Fruit fly (Drosophila melanogaster): ENCODE data around the gene CG4766.
A peak's percentile ranks its signal among the peaks of the same experiment; 100 is the strongest.

The CG4766 gene

dm6 chrX:6012976-6013684 is 12.5 kb upstream of the CG4766 start, which contains the start of gene mab-21 (continued):
- TF ChIP-seq CoRest (tag; optimal IDR thresholded peaks at IDR 0.05) = peak; percentile 1
- peak; percentile 17 for TF ChIP-seq phol (tag; optimal IDR thresholded peaks at IDR 0.05)
- peak; percentile 92 for TF ChIP-seq CG10321 (GFP tag; IDR thresholded peaks at IDR 0.05)
- no peak for TF ChIP-seq gt (GFP tag; IDR thresholded peaks at IDR 0.05)
- peak in 1 of 3 experiments; percentile 29 for TF ChIP-seq Stat92E (GFP tag; optimal IDR thresholded peaks at IDR 0.05)
- TF ChIP-seq crol (GFP tag; IDR thresholded peaks at IDR 0.05) = 0 out of 2 replicates have a peak, but pooled peaks have one; percentile 8
- TF ChIP-seq CG2116 (GFP tag; optimal IDR thresholded peaks at IDR 0.05) = no peak
- TF ChIP-seq HLH4C (GFP tag; IDR thresholded peaks at IDR 0.05; ENCODE audit: partially characterized antibody) = peak; percentile 42; the same call in 1 of the 3 replicates
- TF ChIP-seq knrl (GFP tag; IDR thresholded peaks at IDR 0.05; ENCODE audit: partially characterized antibody) = peak; percentile 23; the same call in 1 of the 3 replicates
- TF ChIP-seq z (GFP tag; IDR thresholded peaks at IDR 0.05) = 0 out of 3 replicates have a peak, but pooled peaks have one; percentile 9
- peak; percentile 25 for TF ChIP-seq Deaf1 (tag; optimal IDR thresholded peaks at IDR 0.05)
- peak; percentile 79 for TF ChIP-seq abd-A (tag; optimal IDR thresholded peaks at IDR 0.05)
- TF ChIP-seq CG3163 (GFP tag; optimal IDR thresholded peaks at IDR 0.05) = peak; percentile 18
- no peak for TF ChIP-seq zen2 (GFP tag; IDR thresholded peaks at IDR 0.05; ENCODE audit: partially characterized antibody)
- TF ChIP-seq CG12942 (GFP tag; optimal IDR thresholded peaks at IDR 0.05) = no peak
- no peak for TF ChIP-seq CG3065 (GFP tag; optimal IDR thresholded peaks at IDR 0.05)
- no peak for TF ChIP-seq Optix (GFP tag; IDR thresholded peaks at IDR 0.05)
- peak; percentile 43 for TF ChIP-seq CG13894 (tag; optimal IDR thresholded peaks at IDR 0.05)
- no peak for TF ChIP-seq Drgx (GFP tag; IDR thresholded peaks at IDR 0.05)
- peak; percentile 28; the same call in 2 of the 3 replicates for TF ChIP-seq ci (GFP tag; IDR thresholded peaks at IDR 0.05)
- TF ChIP-seq CG4730 (GFP tag; IDR thresholded peaks at IDR 0.05) = no peak
- TF ChIP-seq Med (GFP tag) = peak; percentile 74
- TF ChIP-seq ftz-f1 (GFP tag; optimal IDR thresholded peaks at IDR 0.05) = no peak
- peak; percentile 37; the same call in 1 of the 2 replicates for TF ChIP-seq chm (GFP tag; IDR thresholded peaks at IDR 0.05)
- TF ChIP-seq vnd (GFP tag; IDR thresholded peaks at IDR 0.05; ENCODE audit: partially characterized antibody) = no peak
- peak; percentile 97 for TF ChIP-seq Nf-YC (tag; optimal IDR thresholded peaks at IDR 0.05)
- TF ChIP-seq chinmo (GFP tag; IDR thresholded peaks at IDR 0.05; ENCODE audit: partially characterized antibody) = peak; percentile 68; the same call in 1 of the 4 replicates
- TF ChIP-seq CG13287 (GFP tag; IDR thresholded peaks at IDR 0.05; ENCODE audit: partially characterized antibody) = 0 out of 2 replicates have a peak, but pooled peaks have one; percentile 8
- peak; percentile 63 for TF ChIP-seq sens (GFP tag)
- TF ChIP-seq Antp (GFP tag; optimal IDR thresholded peaks at IDR 0.05) = no peak
- TF ChIP-seq Gsc (GFP tag; IDR thresholded peaks at IDR 0.05) = no peak
- TF ChIP-seq dmrt99B (tag; optimal IDR thresholded peaks at IDR 0.05) = no peak
- TF ChIP-seq pho (GFP tag; optimal IDR thresholded peaks at IDR 0.05) = no peak
- no peak for TF ChIP-seq pan (optimal IDR thresholded peaks at IDR 0.05)
- TF ChIP-seq pan (GFP tag; optimal IDR thresholded peaks at IDR 0.05 in 1 of 2, IDR thresholded peaks at IDR 0.05 in 1 of 2) = peak in 1 of 2 experiments; percentile 18
- TF ChIP-seq CG12236 (GFP tag; optimal IDR thresholded peaks at IDR 0.05) = no peak
- no peak for TF ChIP-seq Ssrp (tag; optimal IDR thresholded peaks at IDR 0.05)
- TF ChIP-seq onecut (GFP tag; IDR thresholded peaks at IDR 0.05) = 0 out of 2 replicates have a peak, but pooled peaks have one; percentile 6
- no peak for TF ChIP-seq CG6654 (GFP tag; optimal IDR thresholded peaks at IDR 0.05)
- TF ChIP-seq tna (GFP tag; IDR thresholded peaks at IDR 0.05; ENCODE audit: partially characterized antibody) = no peak
- TF ChIP-seq vvl (GFP tag; IDR thresholded peaks at IDR 0.05) = peak; percentile 30; the same call in 1 of the 2 replicates
- TF ChIP-seq run (tag; optimal IDR thresholded peaks at IDR 0.05) = no peak
- TF ChIP-seq toy (GFP tag; IDR thresholded peaks at IDR 0.05) = no peak
- peak; percentile 2 for TF ChIP-seq pros (GFP tag; optimal IDR thresholded peaks at IDR 0.05)
- TF ChIP-seq grn (GFP tag; optimal IDR thresholded peaks at IDR 0.05) = peak; percentile 5
- peak; percentile 85 for TF ChIP-seq CG4360 (GFP tag; IDR thresholded peaks at IDR 0.05)
- peak; percentile 10; the same call in 1 of the 2 replicates for TF ChIP-seq CG32532 (GFP tag; IDR thresholded peaks at IDR 0.05)
- peak; percentile 14 for TF ChIP-seq sqz (GFP tag; optimal IDR thresholded peaks at IDR 0.05)
- peak; percentile 95 for TF ChIP-seq cg (GFP tag; optimal IDR thresholded peaks at IDR 0.05)

All from whole organism, embryonic.